Fruit fly (Drosophila melanogaster): ENCODE measurements around the gene fng.
A peak's percentile ranks its signal among the peaks of the same experiment; 100 is the strongest.

The fng gene

DNA sequence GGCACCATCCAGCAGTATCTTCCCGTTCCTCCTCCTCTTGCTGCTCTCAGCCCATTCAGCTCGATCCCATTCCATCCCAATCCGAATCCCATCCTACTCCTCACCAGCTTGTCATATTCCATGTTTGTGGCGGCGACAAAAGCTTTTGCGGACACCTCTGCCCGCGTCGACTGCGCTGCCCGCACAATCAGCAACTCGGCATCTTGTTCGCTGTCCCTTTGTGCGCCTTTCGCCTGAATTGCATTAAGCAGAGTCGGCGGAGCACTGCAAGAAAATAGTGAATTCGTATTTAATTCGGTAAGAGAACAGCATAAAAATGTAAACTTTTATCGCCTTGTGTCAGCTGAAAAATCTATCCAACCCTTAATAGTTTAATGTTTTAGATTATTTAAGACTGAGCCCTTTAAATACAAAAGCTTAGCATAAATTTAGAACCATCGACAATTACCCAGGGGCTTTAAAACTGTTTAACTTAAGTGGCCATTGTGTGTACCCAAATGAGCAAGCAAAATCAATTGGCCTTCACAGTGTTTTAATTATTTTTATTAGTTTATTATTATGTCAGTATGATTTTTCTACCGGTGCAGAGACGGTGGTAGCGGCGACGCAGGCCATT, 1.3 kb upstream of the fng start:
- TF ChIP-seq Awh (GFP tag; IDR thresholded peaks at IDR 0.05), result no peak
- no peak for TF ChIP-seq Hr39 (optimal IDR thresholded peaks at IDR 0.05)
- no peak for TF ChIP-seq CG17912 (GFP tag; optimal IDR thresholded peaks at IDR 0.05)
- no peak for TF ChIP-seq CG6175 (GFP tag; IDR thresholded peaks at IDR 0.05)
- no peak for TF ChIP-seq CG8944 (GFP tag; optimal IDR thresholded peaks at IDR 0.05)
- no peak for TF ChIP-seq luna (GFP tag; optimal IDR thresholded peaks at IDR 0.05)
- TF ChIP-seq slbo (GFP tag; IDR thresholded peaks at IDR 0.05), result no peak
- TF ChIP-seq nmo (GFP tag; optimal IDR thresholded peaks at IDR 0.05), result peak; percentile 51
- no peak for TF ChIP-seq Dbx (GFP tag; IDR thresholded peaks at IDR 0.05)
- no peak for TF ChIP-seq CG12659 (GFP tag; optimal IDR thresholded peaks at IDR 0.05)
- no peak for TF ChIP-seq ham (GFP tag; IDR thresholded peaks at IDR 0.05)
- no peak for TF ChIP-seq Atf6 (GFP tag; IDR thresholded peaks at IDR 0.05)
- no peak for TF ChIP-seq CG2129 (GFP tag; IDR thresholded peaks at IDR 0.05; ENCODE audit: partially characterized antibody)
- TF ChIP-seq az2 (GFP tag; optimal IDR thresholded peaks at IDR 0.05), result no peak
- no peak for TF ChIP-seq CG10543 (GFP tag; optimal IDR thresholded peaks at IDR 0.05)
- peak; percentile 4 for TF ChIP-seq D19A (tag; optimal IDR thresholded peaks at IDR 0.05)
- no peak for TF ChIP-seq Poxn (GFP tag; IDR thresholded peaks at IDR 0.05)
- no peak for TF ChIP-seq CG9727 (GFP tag; optimal IDR thresholded peaks at IDR 0.05)
- TF ChIP-seq prd (optimal IDR thresholded peaks at IDR 0.05), result no peak
- no peak; the same call in 2 of the 3 replicates for TF ChIP-seq prd (GFP tag; IDR thresholded peaks at IDR 0.05)
- no peak for TF ChIP-seq CG17385 (GFP tag; optimal IDR thresholded peaks at IDR 0.05)
- TF ChIP-seq CG18011 (GFP tag; optimal IDR thresholded peaks at IDR 0.05), result no peak
- no peak for TF ChIP-seq CG5245 (GFP tag; optimal IDR thresholded peaks at IDR 0.05)
- TF ChIP-seq CG10267 (tag; optimal IDR thresholded peaks at IDR 0.05), result no peak
- TF ChIP-seq Med (GFP tag), result no peak
- no peak for TF ChIP-seq BtbVII (GFP tag; optimal IDR thresholded peaks at IDR 0.05)
- no peak for TF ChIP-seq Hr78 (GFP tag; optimal IDR thresholded peaks at IDR 0.05)
- peak; percentile 13; the same call in 1 of the 2 replicates for TF ChIP-seq vvl (GFP tag; IDR thresholded peaks at IDR 0.05)
- no peak for TF ChIP-seq CG1602 (GFP tag; optimal IDR thresholded peaks at IDR 0.05)
- TF ChIP-seq vnd (GFP tag; IDR thresholded peaks at IDR 0.05; ENCODE audit: partially characterized antibody), result no peak
- no peak for TF ChIP-seq Myb (GFP tag; optimal IDR thresholded peaks at IDR 0.05)
- no peak for TF ChIP-seq CG15011 (GFP tag; optimal IDR thresholded peaks at IDR 0.05)
- TF ChIP-seq eyg (GFP tag; optimal IDR thresholded peaks at IDR 0.05), result no peak
- no peak for TF ChIP-seq CG1603 (tag; optimal IDR thresholded peaks at IDR 0.05)
- no peak for TF ChIP-seq Bdp1 (GFP tag; optimal IDR thresholded peaks at IDR 0.05)
- no peak for TF ChIP-seq CG3838 (GFP tag; optimal IDR thresholded peaks at IDR 0.05)
- TF ChIP-seq ato (GFP tag; IDR thresholded peaks at IDR 0.05; ENCODE audit: partially characterized antibody), result no peak
- TF ChIP-seq CG1832 (GFP tag; optimal IDR thresholded peaks at IDR 0.05), result no peak
- TF ChIP-seq Xrp1 (GFP tag; IDR thresholded peaks at IDR 0.05), result peak; percentile 37; the same call in 1 of the 2 replicates
- TF ChIP-seq nom (GFP tag; optimal IDR thresholded peaks at IDR 0.05), result peak; percentile 65
- TF ChIP-seq Oli (tag; optimal IDR thresholded peaks at IDR 0.05), result peak; percentile 28
- TF ChIP-seq CG11696 (GFP tag; IDR thresholded peaks at IDR 0.05), result no peak
- peak; percentile 28 for TF ChIP-seq Asciz (GFP tag; optimal IDR thresholded peaks at IDR 0.05)
- TF ChIP-seq ERR (GFP tag; optimal IDR thresholded peaks at IDR 0.05), result no peak
- no peak for TF ChIP-seq Dip2 (GFP tag; IDR thresholded peaks at IDR 0.05)
- TF ChIP-seq yki (optimal IDR thresholded peaks at IDR 0.05), result no peak
- TF ChIP-seq chinmo (GFP tag; IDR thresholded peaks at IDR 0.05; ENCODE audit: partially characterized antibody), result no peak
- peak; percentile 12 for TF ChIP-seq CG30431 (GFP tag; optimal IDR thresholded peaks at IDR 0.05)
- no peak for TF ChIP-seq Fer3 (tag; optimal IDR thresholded peaks at IDR 0.05)
- TF ChIP-seq Abd-B (GFP tag; optimal IDR thresholded peaks at IDR 0.05), result no peak
- no peak for TF ChIP-seq Meics (GFP tag; optimal IDR thresholded peaks at IDR 0.05)

All from whole organism, embryonic.